Fruit fly (Drosophila melanogaster) whole organism, embryonic: ENCODE results near the gene Dnaaf4.
A peak's percentile ranks its signal among the peaks of the same experiment; 100 is the strongest.

ENCODE experiments used
- Adf1 ChIP-seq: fragments of 200-800 bp; sonication (Bioruptor generic); IDR thresholded peaks from 2 replicates; pipeline ENCODE4 v1.3.6; 2022; ENCODE audit warnings: missing biosample characterization, missing genetic modification characterization
- Awh ChIP-seq: fragments of 200-800 bp; sonication (Bioruptor generic); IDR thresholded peaks from 2 replicates; pipeline ENCODE4, ENCODE4 v1.3.6; 2022; ENCODE audit warnings: missing biosample characterization, missing genetic modification characterization
- BtbVII ChIP-seq: fragments of 200-800 bp; sonication (Bioruptor generic); optimal IDR thresholded peaks from 3 replicates; lab custom pipeline; 2017; ENCODE audit warnings: missing biosample characterization, mild to moderate bottlenecking, missing genetic modification characterization
- CG11696 ChIP-seq: fragments of 200-800 bp; sonication (Bioruptor generic); IDR thresholded peaks from 2 replicates; pipeline ENCODE4 v1.3.6; 2022; ENCODE audit warnings: missing biosample characterization, missing genetic modification characterization
- CG12744 ChIP-seq: fragments of 200-800 bp; sonication (Bioruptor generic); optimal IDR thresholded peaks from 2 replicates; lab custom pipeline; 2016; ENCODE audit warnings: missing biosample characterization, missing genetic modification characterization
- CG12942 ChIP-seq: fragments of 200-800 bp; sonication (Bioruptor generic); optimal IDR thresholded peaks from 3 replicates; lab custom pipeline; 2016; ENCODE audit warnings: missing biosample characterization, missing genetic modification characterization
- CG13775 ChIP-seq: fragments of 200-800 bp; sonication (Bioruptor generic); optimal IDR thresholded peaks from 3 replicates; lab custom pipeline; 2017; ENCODE audit warnings: missing biosample characterization, mild to moderate bottlenecking, missing genetic modification characterization
- CG15479 ChIP-seq: fragments of 200-800 bp; sonication (Bioruptor generic); optimal IDR thresholded peaks from 3 replicates; lab custom pipeline; 2019; ENCODE audit warnings: missing biosample characterization, mild to moderate bottlenecking, missing genetic modification characterization, moderate library complexity
- CG15514 ChIP-seq: fragments of 200-800 bp; sonication (Bioruptor generic); optimal IDR thresholded peaks from 3 replicates; lab custom pipeline; 2017; ENCODE audit warnings: missing biosample characterization, missing genetic modification characterization, mild to moderate bottlenecking, moderate library complexity, missing genetic modification reagents
- CG31224 ChIP-seq: fragments of 200-800 bp; sonication (Bioruptor generic); IDR thresholded peaks from 2 replicates; pipeline ENCODE4 v1.3.6; 2022; ENCODE audit warnings: missing biosample characterization, missing genetic modification characterization
- CG42726 ChIP-seq: fragments of 200-800 bp; sonication (Bioruptor generic); IDR thresholded peaks from 2 replicates; pipeline ENCODE4 v1.3.6; 2022; ENCODE audit warnings: missing biosample characterization, missing genetic modification characterization; ENCODE audit not compliant: partially characterized antibody
- CG4617 ChIP-seq: fragments of 200-800 bp; sonication (Bioruptor generic); optimal IDR thresholded peaks from 3 replicates; lab custom pipeline; 2016; ENCODE audit warnings: missing biosample characterization, missing genetic modification characterization, borderline replicate concordance
- CG6272 ChIP-seq: fragments of 200-800 bp; sonication (Bioruptor generic); IDR thresholded peaks from 2 replicates; pipeline ENCODE4 v1.3.6; 2022; ENCODE audit warnings: missing biosample characterization, missing genetic modification characterization
- CG6765 ChIP-seq: fragments of 200-800 bp; sonication (Bioruptor generic); optimal IDR thresholded peaks from 3 replicates; lab custom pipeline; 2017; ENCODE audit warnings: missing biosample characterization, mild to moderate bottlenecking, missing genetic modification characterization
- D ChIP-seq, 2 experiments: fragments of 200-800 bp in 1 of 2; fragments of >200 bp in 1 of 2; sonication (Bioruptor generic) in 1 of 2; optimal IDR thresholded peaks; 2 replicates in 1 of 2; 3 replicates in 1 of 2; lab custom pipeline; 2017; ENCODE audit warnings: mild to moderate bottlenecking in 1 of 2, missing biosample characterization in 1 of 2, missing genetic modification characterization in 1 of 2, missing genetic modification reagents in 1 of 2
- Dek ChIP-seq: fragments of 200-800 bp; sonication (Bioruptor generic); optimal IDR thresholded peaks from 3 replicates; lab custom pipeline; 2019; ENCODE audit warnings: missing biosample characterization, mild to moderate bottlenecking, missing genetic modification characterization, moderate library complexity
- Doc3 ChIP-seq: fragments of 200-800 bp; sonication (Bioruptor generic); IDR thresholded peaks from 3 replicates; pipeline ENCODE4 v1.3.6; 2022; ENCODE audit warnings: missing biosample characterization, missing genetic modification characterization; ENCODE audit not compliant: partially characterized antibody
- E2f2 ChIP-seq: fragments of 200-800 bp; sonication (Bioruptor generic); IDR thresholded peaks from 2 replicates; pipeline ENCODE4 v1.3.6; 2022; ENCODE audit warnings: missing biosample characterization, missing genetic modification characterization
- Eip74EF ChIP-seq, 2 experiments: fragments of 200-800 bp in 1 of 2; fragments of >200 bp in 1 of 2; sonication (Bioruptor generic) in 1 of 2; optimal IDR thresholded peaks; 2 replicates each; lab custom pipeline; 2017 to 2019; ENCODE audit warnings: missing biosample characterization in 2 of 2, missing genetic modification characterization in 2 of 2, mild to moderate bottlenecking in 1 of 2, moderate library complexity in 1 of 2
- Fer3 ChIP-seq: fragments of 200-800 bp; sonication (Bioruptor generic); optimal IDR thresholded peaks from 2 replicates; lab custom pipeline; 2018; ENCODE audit warnings: missing biosample characterization, mild to moderate bottlenecking, missing genetic modification characterization, moderate library complexity
- HLHmδ ChIP-seq: fragments of 200-800 bp; sonication (Bioruptor generic); optimal IDR thresholded peaks from 2 replicates; lab custom pipeline; 2018; ENCODE audit warnings: missing biosample characterization, mild to moderate bottlenecking, missing genetic modification characterization, moderate library complexity
- HmgD ChIP-seq: fragments of 200-800 bp; sonication (Bioruptor generic); optimal IDR thresholded peaks from 3 replicates; lab custom pipeline; 2016; ENCODE audit warnings: missing biosample characterization, missing genetic modification characterization
- Hmr ChIP-seq: fragments of 200-800 bp; sonication (Bioruptor generic); optimal IDR thresholded peaks from 3 replicates; lab custom pipeline; 2017; ENCODE audit warnings: mild to moderate bottlenecking, missing biosample characterization, missing genetic modification reagents, missing genetic modification characterization
- Hr39 ChIP-seq: fragments of >200 bp; optimal IDR thresholded peaks from 2 replicates; lab custom pipeline; 2017
- NK7.1 ChIP-seq: fragments of 200-800 bp; sonication (Bioruptor generic); optimal IDR thresholded peaks from 3 replicates; lab custom pipeline; 2016; ENCODE audit warnings: missing biosample characterization, missing genetic modification characterization
- Pdp1 ChIP-seq, 2 experiments: fragments of 200-800 bp; sonication (Bioruptor generic); optimal IDR thresholded peaks; 3 replicates each; lab custom pipeline; 2016; ENCODE audit warnings: missing biosample characterization in 2 of 2, missing genetic modification characterization in 2 of 2, mild to moderate bottlenecking in 1 of 2, moderate library complexity in 1 of 2
- YL-1 ChIP-seq: fragments of 200-800 bp; sonication (Bioruptor generic); optimal IDR thresholded peaks from 3 replicates; lab custom pipeline; 2017; ENCODE audit warnings: missing biosample characterization, mild to moderate bottlenecking, missing genetic modification characterization
- ac ChIP-seq: fragments of 200-800 bp; sonication (Bioruptor generic); optimal IDR thresholded peaks from 3 replicates; lab custom pipeline; 2017; ENCODE audit warnings: missing biosample characterization, mild to moderate bottlenecking, missing genetic modification characterization
- bab2 ChIP-seq: fragments of 200-800 bp; sonication (Bioruptor generic); optimal IDR thresholded peaks from 2 replicates; lab custom pipeline; 2016; ENCODE audit warnings: missing biosample characterization, missing genetic modification characterization
- bbx ChIP-seq: fragments of 200-800 bp; sonication (Bioruptor generic); IDR thresholded peaks from 2 replicates; pipeline ENCODE4 v1.3.6; 2022; ENCODE audit warnings: missing biosample characterization, missing genetic modification characterization; ENCODE audit not compliant: partially characterized antibody
- bigmax ChIP-seq: fragments of 200-800 bp; sonication (Bioruptor generic); optimal IDR thresholded peaks from 2 replicates; lab custom pipeline; 2018; ENCODE audit warnings: missing biosample characterization, mild to moderate bottlenecking, missing genetic modification characterization
- bsh ChIP-seq, 2 experiments: fragments of 200-800 bp; sonication (Bioruptor generic); optimal IDR thresholded peaks; 2 replicates each; lab custom pipeline; 2017 to 2018; ENCODE audit warnings: mild to moderate bottlenecking in 2 of 2, missing biosample characterization in 2 of 2, missing genetic modification characterization in 2 of 2, moderate library complexity in 1 of 2
- corto ChIP-seq: fragments of 200-800 bp; sonication (Bioruptor generic); optimal IDR thresholded peaks from 2 replicates; lab custom pipeline; 2016; ENCODE audit warnings: missing biosample characterization, mild to moderate bottlenecking, missing genetic modification characterization, moderate library complexity
- dati ChIP-seq: fragments of 200-800 bp; sonication (Bioruptor generic); IDR thresholded peaks from 2 replicates; pipeline ENCODE4 v1.3.6; 2022; ENCODE audit warnings: missing biosample characterization, missing genetic modification characterization
- ems ChIP-seq: fragments of 200-800 bp; sonication (Bioruptor generic); optimal IDR thresholded peaks from 3 replicates; lab custom pipeline; 2016; ENCODE audit warnings: missing biosample characterization, missing genetic modification characterization
- gfzf ChIP-seq: fragments of 200-800 bp; sonication (Bioruptor generic); optimal IDR thresholded peaks from 2 replicates; lab custom pipeline; 2016; ENCODE audit warnings: missing biosample characterization, mild to moderate bottlenecking, missing genetic modification characterization, moderate library complexity
- kah ChIP-seq: fragments of 200-800 bp; sonication (Bioruptor generic); optimal IDR thresholded peaks from 2 replicates; lab custom pipeline; 2018; ENCODE audit warnings: missing biosample characterization, mild to moderate bottlenecking, missing genetic modification characterization
- mam ChIP-seq: fragments of 200-800 bp; sonication (Bioruptor generic); optimal IDR thresholded peaks from 3 replicates; lab custom pipeline; 2016; ENCODE audit warnings: missing biosample characterization, missing genetic modification characterization
- mirr ChIP-seq: fragments of 200-800 bp; sonication (Bioruptor generic); optimal IDR thresholded peaks from 3 replicates; lab custom pipeline; 2018; ENCODE audit warnings: missing biosample characterization, mild to moderate bottlenecking, missing genetic modification characterization
- nau ChIP-seq: fragments of 200-800 bp; sonication (Bioruptor generic); optimal IDR thresholded peaks from 3 replicates; lab custom pipeline; 2017; ENCODE audit warnings: missing biosample characterization, mild to moderate bottlenecking, missing genetic modification characterization, missing genetic modification reagents
- pan ChIP-seq, 4 experiments: fragments of >200 bp in 3 of 4; fragments of 200-800 bp in 1 of 4; sonication (Bioruptor generic) in 1 of 4; optimal IDR thresholded peaks in 3 of 4; IDR thresholded peaks in 1 of 4; 2 replicates each; pipeline versions ENCODE4 v1.3.6 to Lab custom; 2017 to 2022; ENCODE audit warnings: missing biosample characterization in 2 of 4, missing genetic modification characterization in 2 of 4, mixed read lengths in 1 of 4
- pb ChIP-seq: fragments of 200-800 bp; sonication (Bioruptor generic); optimal IDR thresholded peaks from 3 replicates; lab custom pipeline; 2016; ENCODE audit warnings: missing biosample characterization, missing genetic modification characterization
- sd ChIP-seq: fragments of 200-800 bp; sonication (Bioruptor generic); optimal IDR thresholded peaks from 3 replicates; lab custom pipeline; 2018; ENCODE audit warnings: missing biosample characterization, mild to moderate bottlenecking, missing genetic modification characterization, moderate library complexity
- sqz ChIP-seq: fragments of 200-800 bp; sonication (Bioruptor generic); optimal IDR thresholded peaks from 3 replicates; lab custom pipeline; 2018; ENCODE audit warnings: missing biosample characterization, mild to moderate bottlenecking, missing genetic modification characterization
- tin ChIP-seq: fragments of 200-800 bp; sonication (Bioruptor generic); optimal IDR thresholded peaks from 3 replicates; lab custom pipeline; 2016; ENCODE audit warnings: missing biosample characterization, missing genetic modification characterization
- trh ChIP-seq: fragments of 200-800 bp; sonication (Bioruptor generic); optimal IDR thresholded peaks from 2 replicates; lab custom pipeline; 2016; ENCODE audit warnings: missing biosample characterization, missing genetic modification characterization
- ttk ChIP-seq: fragments of 200-800 bp; sonication (Bioruptor generic); IDR thresholded peaks from 2 replicates; pipeline ENCODE4 v2.1.2; 2022; ENCODE audit warnings: missing biosample characterization, missing genetic modification characterization

Gene Dnaaf4

DNA sequence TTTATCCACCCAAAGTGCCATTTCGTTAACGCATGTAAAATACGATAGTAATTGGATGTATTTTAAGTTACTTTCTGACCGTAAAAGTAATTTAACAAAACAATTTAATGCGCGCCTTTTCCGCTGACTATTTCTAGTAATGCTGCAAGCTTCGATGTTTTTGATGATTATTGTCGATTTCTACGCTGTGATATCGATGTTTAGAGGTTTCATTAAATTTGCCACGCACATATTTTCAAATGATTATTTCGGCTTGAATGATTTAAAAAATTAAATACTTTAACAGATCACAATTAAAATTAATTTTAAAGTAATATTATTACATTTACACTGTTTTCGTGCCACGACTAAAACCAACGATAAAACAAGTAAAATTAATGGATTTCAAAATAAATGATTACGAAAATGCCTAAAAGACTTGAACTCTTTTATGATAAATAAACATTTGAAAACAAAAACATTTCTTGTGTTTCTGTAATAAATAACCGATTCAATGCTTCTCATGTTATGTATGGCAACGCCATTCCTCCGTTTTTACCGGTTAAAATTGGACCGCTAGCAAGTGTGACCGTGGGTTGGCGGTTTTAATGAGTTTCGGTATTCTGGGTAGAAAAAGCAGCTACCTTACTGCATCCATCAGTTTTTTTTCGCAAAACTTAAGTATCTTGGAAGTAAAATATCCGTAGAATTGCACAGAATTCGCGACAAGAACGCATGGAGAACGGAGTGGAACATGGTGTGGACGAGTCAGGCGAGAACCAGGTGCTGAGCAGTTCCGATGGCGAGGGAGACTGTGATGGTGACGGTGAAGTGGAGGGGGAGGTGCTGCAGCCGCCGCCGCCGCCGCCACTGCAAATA is 8.9 kb upstream of the Dnaaf4 start, which contains the start of the genes RfC38 and CG4751 (continued):
- TF ChIP-seq CG15479 (no peak), CG13775 (GFP tag; lab: Kevin White, UChicago) (peak; percentile 31), Doc3 (GFP tag; lab: Robert Waterston, UW) (peak; percentile 73), CG31224 (no peak), NK7.1 (no peak), sd (tag; lab: Kevin White, UChicago) (no peak), CG6272 (GFP tag; lab: Robert Waterston, UW) (no peak), Pdp1 (GFP tag; optimal IDR thresholded peaks at IDR 0.05; lab: Kevin White, UChicago) (no peak), E2f2 (GFP tag; lab: Robert Waterston, UW) (peak; percentile 56), mam (GFP tag; lab: Kevin White, UChicago) (no peak), ac (GFP tag; lab: Kevin White, UChicago) (no peak), CG15514 (GFP tag; lab: Kevin White, UChicago) (peak; percentile 46), Hr39 (no peak), bigmax (no peak), tin (no peak), Dek (no peak), CG42726 (GFP tag; lab: Robert Waterston, UW) (peak; percentile 52; the same call in 1 of the 2 replicates), ttk (GFP tag; lab: Robert Waterston, UW) (no peak), dati (no peak), HLHmδ (GFP tag; lab: Kevin White, UChicago) (no peak), corto (GFP tag; lab: Kevin White, UChicago) (no peak), nau (GFP tag; lab: Kevin White, UChicago) (no peak), D (optimal IDR thresholded peaks at IDR 0.05; lab: Kevin White, UChicago) (no peak), D (GFP tag; optimal IDR thresholded peaks at IDR 0.05; lab: Kevin White, UChicago) (no peak), CG12744 (GFP tag; lab: Kevin White, UChicago) (no peak), pb (peak; percentile 4), CG6765 (GFP tag; lab: Kevin White, UChicago) (no peak), gfzf (GFP tag; lab: Kevin White, UChicago) (peak; percentile 89), kah (GFP tag; lab: Kevin White, UChicago) (no peak), mirr (GFP tag; lab: Kevin White, UChicago) (no peak), Awh (GFP tag; lab: Robert Waterston, UW) (no peak), BtbVII (GFP tag; lab: Kevin White, UChicago) (no peak), Fer3 (tag; lab: Kevin White, UChicago) (peak; percentile 19), HmgD (GFP tag; lab: Kevin White, UChicago) (no peak), ems (GFP tag; lab: Kevin White, UChicago) (no peak), CG11696 (no peak), bab2 (no peak), Eip74EF (GFP tag; optimal IDR thresholded peaks at IDR 0.05; lab: Kevin White, UChicago) (no peak), CG12942 (no peak), Hmr (GFP tag; lab: Kevin White, UChicago) (no peak), YL-1 (GFP tag; lab: Kevin White, UChicago) (peak; percentile 73), Adf1 (peak; percentile 20; the same call in 1 of the 2 replicates), CG4617 (GFP tag; lab: Kevin White, UChicago) (peak; percentile 94), sqz (no peak), trh (GFP tag; lab: Kevin White, UChicago) (no peak), pan (optimal IDR thresholded peaks at IDR 0.05; lab: Kevin White, UChicago) (no peak), pan (GFP tag; optimal IDR thresholded peaks at IDR 0.05 in 1 of 2, IDR thresholded peaks at IDR 0.05 in 1 of 2) (no peak), bbx (GFP tag; lab: Robert Waterston, UW) (peak; percentile 73), bsh (GFP tag; optimal IDR thresholded peaks at IDR 0.05; lab: Kevin White, UChicago) (no peak)
